Worm (Caenorhabditis elegans): ENCODE measurements around the gene F36H5.8.

F36H5.8 gene

ce11 chrII:1722394-1722793 lies 28.1 kb downstream of the F36H5.8 start, which contains the start of the genes fbxb-5 and btb-8:
Gene fbxb-5, minus strand, starts transcription at chrII:1722494.
Gene btb-8, plus strand, starts transcription at chrII:1722770.
- TF ChIP-seq pag-3 (tag; optimal IDR thresholded peaks at IDR 0.05; ENCODE audit: borderline replicate concordance): no peak
- no peak for TF ChIP-seq dmd-4 (tag; optimal IDR thresholded peaks at IDR 0.05; ENCODE audit: borderline replicate concordance)
- TF ChIP-seq ttx-3 (tag; optimal IDR thresholded peaks at IDR 0.05): no peak
- no peak for TF ChIP-seq hlh-15 (tag; optimal IDR thresholded peaks at IDR 0.05)
- no peak for TF ChIP-seq madf-2 (tag; optimal IDR thresholded peaks at IDR 0.05)
- TF ChIP-seq ceh-22 (tag; optimal IDR thresholded peaks at IDR 0.05): no peak
- no peak for TF ChIP-seq pha-2 (tag; optimal IDR thresholded peaks at IDR 0.05)
- TF ChIP-seq lim-6 (tag; optimal IDR thresholded peaks at IDR 0.05): no peak
- no peak for TF ChIP-seq unc-3 (GFP tag; conservative IDR thresholded peaks at IDR 0.05)
- no peak for TF ChIP-seq unc-3 (tag; optimal IDR thresholded peaks at IDR 0.05)
- TF ChIP-seq gmeb-2 (tag; optimal IDR thresholded peaks at IDR 0.05): no peak
- no peak for TF ChIP-seq ama-1 (optimal IDR thresholded peaks at IDR 0.05)
- no peak for TF ChIP-seq K09A11.1 (tag; optimal IDR thresholded peaks at IDR 0.05; ENCODE audit: insufficient read depth)
- no peak for TF ChIP-seq ceh-2 (tag; optimal IDR thresholded peaks at IDR 0.05)
- no peak for TF ChIP-seq eyg-1 (tag; optimal IDR thresholded peaks at IDR 0.05)
- no peak for TF ChIP-seq elt-4 (tag; optimal IDR thresholded peaks at IDR 0.05)
- TF ChIP-seq F13H6.1 (tag; optimal IDR thresholded peaks at IDR 0.05): no peak

- TF ChIP-seq zip-5 (tag; optimal IDR thresholded peaks at IDR 0.05) (no peak), hlh-8 (tag; optimal IDR thresholded peaks at IDR 0.05) (no peak), sox-4 (tag; optimal IDR thresholded peaks at IDR 0.05) (no peak), odd-2 (tag; optimal IDR thresholded peaks at IDR 0.05) (no peak), ceh-2 (tag; optimal IDR thresholded peaks at IDR 0.05) (no peak), fkh-6 (tag; optimal IDR thresholded peaks at IDR 0.05) (no peak), ceh-31 (tag; optimal IDR thresholded peaks at IDR 0.05) (no peak), dmd-4 (tag; optimal IDR thresholded peaks at IDR 0.05; ENCODE audit: borderline replicate concordance) (no peak), fax-1 (tag; optimal IDR thresholded peaks at IDR 0.05) (no peak), C38D4.7 (GFP tag; optimal IDR thresholded peaks at IDR 0.05) (no peak), ceh-24 (tag; optimal IDR thresholded peaks at IDR 0.05) (no peak), pag-3 (tag; optimal IDR thresholded peaks at IDR 0.05; ENCODE audit: borderline replicate concordance) (no peak), ttx-3 (tag; optimal IDR thresholded peaks at IDR 0.05) (no peak), lin-11 (tag; optimal IDR thresholded peaks at IDR 0.05) (no peak)
Observed at ce11 chrII:1719153-1719552, 31.3 kb downstream of the F36H5.8 start, which contains the start of gene fbxb-48. Gene fbxb-48, minus strand, starts transcription at chrII:1719253.

ce11 chrII:1714772-1715353 lies 35.6 kb downstream of the F36H5.8 start, which contains the start of gene btb-6:
Gene btb-6, plus strand, starts transcription at chrII:1715303.
- no peak for TF ChIP-seq T23F11.4 (GFP tag; optimal IDR thresholded peaks at IDR 0.05)
- TF ChIP-seq mec-3 (tag; optimal IDR thresholded peaks at IDR 0.05; ENCODE audit: borderline replicate concordance): no peak
- TF ChIP-seq elt-2 (tag; optimal IDR thresholded peaks at IDR 0.05): no peak
- no peak for TF ChIP-seq ceh-45 (GFP tag; IDR thresholded peaks at IDR 0.05)

ce11 chrII:1712938-1713337 lies 37.5 kb downstream of the F36H5.8 start, which contains the start of gene btb-7:
Gene btb-7, plus strand, starts transcription at chrII:1713238.
- no peak for TF ChIP-seq ets-4 (tag; optimal IDR thresholded peaks at IDR 0.05)

ce11 chrII:1709959-1710358 lies 40.5 kb downstream of the F36H5.8 start, which contains the start of gene fbxa-184:
Gene fbxa-184, plus strand, starts transcription at chrII:1710259.
- TF ChIP-seq dmd-4 (tag; optimal IDR thresholded peaks at IDR 0.05; ENCODE audit: borderline replicate concordance): no peak
- TF ChIP-seq dve-1 (tag; optimal IDR thresholded peaks at IDR 0.05): no peak
- no peak for TF ChIP-seq ceh-34 (tag; optimal IDR thresholded peaks at IDR 0.05)
- no peak for TF ChIP-seq F13H6.1 (tag; optimal IDR thresholded peaks at IDR 0.05)
- TF ChIP-seq npax-4 (tag; optimal IDR thresholded peaks at IDR 0.05): no peak
- no peak for TF ChIP-seq ceh-18 (tag; optimal IDR thresholded peaks at IDR 0.05)
- no peak for TF ChIP-seq pat-9 (tag; optimal IDR thresholded peaks at IDR 0.05)
- TF ChIP-seq ahr-1 (tag; optimal IDR thresholded peaks at IDR 0.05): no peak
- no peak for TF ChIP-seq tbx-2 (tag; optimal IDR thresholded peaks at IDR 0.05)
- TF ChIP-seq ceh-14 (tag; optimal IDR thresholded peaks at IDR 0.05): no peak
- TF ChIP-seq eyg-1 (tag; optimal IDR thresholded peaks at IDR 0.05): no peak
- TF ChIP-seq ttx-3 (tag; optimal IDR thresholded peaks at IDR 0.05): no peak
